Worm (Caenorhabditis elegans): ENCODE results near the gene mrpl-37.

DNA sequence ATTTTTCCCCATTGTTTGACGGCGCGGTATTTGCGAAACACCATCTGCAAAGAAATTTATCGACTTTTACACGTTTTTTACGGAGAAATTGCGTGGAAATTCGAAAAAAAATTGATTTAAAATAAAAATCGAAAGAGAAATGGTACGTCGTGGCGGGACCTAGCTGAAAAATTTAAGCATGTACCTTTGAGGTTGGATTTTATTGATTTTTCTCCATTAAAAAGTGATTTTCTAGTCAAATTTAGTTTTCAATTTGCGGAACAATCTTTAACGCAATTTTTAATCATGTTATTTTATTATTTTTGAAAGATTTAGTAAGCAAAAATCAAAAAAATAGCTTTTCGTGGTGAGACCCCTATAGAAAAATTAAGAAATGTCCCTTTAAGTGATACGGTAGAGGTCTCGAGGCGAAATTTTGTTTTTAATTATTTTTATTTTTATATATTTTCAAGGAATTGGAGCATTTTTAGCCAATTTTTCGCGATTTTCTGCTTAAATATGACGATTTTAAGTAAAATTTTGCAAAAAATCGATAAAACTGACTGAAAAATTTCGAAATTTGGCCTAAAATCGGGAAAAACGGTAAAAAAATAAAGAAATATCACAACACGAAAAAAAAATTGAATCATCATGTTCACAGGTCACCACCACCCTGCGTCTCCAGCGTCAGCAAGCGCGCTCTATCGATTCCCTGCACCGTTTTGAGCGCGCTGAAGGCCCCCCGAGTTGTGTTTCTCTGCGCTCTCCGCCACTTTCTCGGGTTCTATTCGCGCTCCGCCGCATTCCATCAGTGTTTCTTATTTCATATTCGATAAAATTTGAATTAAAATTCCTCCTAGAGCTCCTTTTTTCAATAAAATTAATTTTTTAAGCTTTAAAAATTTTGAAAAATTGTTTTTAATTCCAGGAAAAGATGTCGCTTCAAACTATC is at the start of gene mrpl-37, which contains the start of gene lin-38:
- TF ChIP-seq W03F9.2 (tag; optimal IDR thresholded peaks at IDR 0.05) (no peak), him-1 (tag; optimal IDR thresholded peaks at IDR 0.05) (no peak), dao-5 (tag; optimal IDR thresholded peaks at IDR 0.05) (no peak)
